Worm (Caenorhabditis elegans): ENCODE results near the gene W01B6.8.

DNA sequence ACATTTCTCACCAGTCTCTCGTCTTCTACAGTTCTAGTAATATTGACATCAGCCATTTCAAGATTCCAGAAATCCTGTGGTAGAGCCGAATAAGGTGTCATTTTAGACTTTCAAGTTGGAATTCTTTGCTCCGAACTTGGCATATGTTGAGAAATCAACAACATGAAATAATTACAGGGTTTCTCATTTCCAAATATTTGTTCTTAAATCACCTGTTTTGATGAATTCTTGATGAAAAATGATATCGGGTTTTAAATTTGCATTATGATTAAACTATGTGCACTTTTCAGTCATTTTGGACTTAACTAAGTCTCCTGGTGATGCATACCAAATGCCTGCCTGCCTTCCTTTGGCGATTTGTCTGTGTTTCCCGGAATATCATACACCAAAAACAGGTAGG, 30.6 kb downstream of the W01B6.8 start, which contains the start of gene srv-12:
- TF ChIP-seq dmd-8 (GFP tag; IDR thresholded peaks at IDR 0.05) (no peak), nhr-28 (tag; optimal IDR thresholded peaks at IDR 0.05) (no peak), php-3 (GFP tag; IDR thresholded peaks at IDR 0.05) (no peak), ceh-20 (GFP tag; IDR thresholded peaks at IDR 0.05) (no peak), ZK546.5 (tag; optimal IDR thresholded peaks at IDR 0.05) (no peak), nhr-25 (tag; optimal IDR thresholded peaks at IDR 0.05; ENCODE audit: borderline replicate concordance, insufficient read depth) (no peak), lsy-2 (tag; optimal IDR thresholded peaks at IDR 0.05) (no peak), T20F7.1 (GFP tag; optimal IDR thresholded peaks at IDR 0.05) (no peak), F10B5.3 (tag; optimal IDR thresholded peaks at IDR 0.05) (no peak), lir-3 (tag; optimal IDR thresholded peaks at IDR 0.05) (no peak), aly-2 (tag; optimal IDR thresholded peaks at IDR 0.05) (no peak), nhr-11 (tag; optimal IDR thresholded peaks at IDR 0.05) (no peak), daf-8 (GFP tag; IDR thresholded peaks at IDR 0.05) (no peak)
